Worm (Caenorhabditis elegans) whole organism, late embryonic: ENCODE results near the gene vha-2.

Source experiments
- ama-1 ChIP-seq: fragments of 150-350 bp; optimal IDR thresholded peaks from 2 replicates; lab custom pipeline; 2014
- fax-1 ChIP-seq: sonication (generic microtip); optimal IDR thresholded peaks from 2 replicates; lab custom pipeline; 2016; ENCODE audit warnings: missing genotype, missing genetic modification characterization, missing compliant biosample characterization
- hlh-8 ChIP-seq: sonication (generic microtip); optimal IDR thresholded peaks from 2 replicates; lab custom pipeline; 2016; ENCODE audit warnings: missing genotype, missing genetic modification characterization, missing compliant biosample characterization
- pha-2 ChIP-seq: sonication (generic microtip); optimal IDR thresholded peaks from 2 replicates; lab custom pipeline; 2017; ENCODE audit warnings: mild to moderate bottlenecking, missing genetic modification characterization, missing compliant biosample characterization
- tbx-2 ChIP-seq: sonication (generic microtip); optimal IDR thresholded peaks from 2 replicates; lab custom pipeline; 2016; ENCODE audit warnings: missing genetic modification characterization, missing compliant biosample characterization
- unc-55 ChIP-seq: sonication (generic microtip); optimal IDR thresholded peaks from 2 replicates; lab custom pipeline; 2017; ENCODE audit warnings: missing biosample characterization, missing genetic modification reagents, missing genetic modification characterization

- TF ChIP-seq fax-1: no peak
- no peak for TF ChIP-seq hlh-8 (tag; lab: Kevin White, UChicago)
- TF ChIP-seq unc-55: no peak
- no peak for TF ChIP-seq ama-1 (lab: Kevin White, UChicago)
- no peak for TF ChIP-seq pha-2
- no peak for TF ChIP-seq tbx-2 (tag; lab: Kevin White, UChicago)
Measured at ce11 chrIII:9783133-9783590, 1.2 kb downstream of the vha-2 start.
